Worm (Caenorhabditis elegans): Measurements from ENCODE around the gene F14D2.7.

- TF ChIP-seq lin-39 (tag; optimal IDR thresholded peaks at IDR 0.05), result no peak
- TF ChIP-seq ama-1 (optimal IDR thresholded peaks at IDR 0.05), result no peak
- no peak for TF ChIP-seq dmd-4 (tag; optimal IDR thresholded peaks at IDR 0.05)
- no peak for TF ChIP-seq mdl-1 (tag; optimal IDR thresholded peaks at IDR 0.05)
- no peak for TF ChIP-seq nhr-6 (tag; optimal IDR thresholded peaks at IDR 0.05)
- no peak for TF ChIP-seq nhr-25 (tag; optimal IDR thresholded peaks at IDR 0.05)
- TF ChIP-seq mbf-1 (tag; optimal IDR thresholded peaks at IDR 0.05), result no peak
- no peak for TF ChIP-seq ZK546.5 (tag; optimal IDR thresholded peaks at IDR 0.05)
- TF ChIP-seq lin-11 (tag; optimal IDR thresholded peaks at IDR 0.05), result no peak
- no peak for TF ChIP-seq ztf-11 (tag; optimal IDR thresholded peaks at IDR 0.05)
- TF ChIP-seq mab-5 (tag; optimal IDR thresholded peaks at IDR 0.05), result no peak
Observed at ce11 chrII:3323179-3323578, 15.3 kb downstream of the F14D2.7 start, which contains the start of gene Y46D2A.2.
